Fruit fly (Drosophila melanogaster) whole organism, wandering third instar larva: ENCODE data around the gene Glys.

Experiments
- Abd-B ChIP-seq: fragments of >200 bp; optimal IDR thresholded peaks from 2 replicates; lab custom pipeline; 2017; ENCODE audit warnings: missing biosample characterization, missing genetic modification characterization
- CG32264 ChIP-seq: fragments of 200-800 bp; sonication (Bioruptor generic); optimal IDR thresholded peaks from 2 replicates; lab custom pipeline; 2016; ENCODE audit warnings: missing biosample characterization, missing genetic modification characterization
- CG9705 ChIP-seq: fragments of 200-800 bp; sonication (Bioruptor generic); optimal IDR thresholded peaks from 2 replicates; lab custom pipeline; 2018; ENCODE audit warnings: missing biosample characterization, mild to moderate bottlenecking, missing genetic modification characterization
- CrebA ChIP-seq: fragments of 200-800 bp; sonication (Bioruptor generic); optimal IDR thresholded peaks from 2 replicates; lab custom pipeline; 2016; ENCODE audit warnings: missing biosample characterization, mild to moderate bottlenecking, missing genetic modification characterization, borderline replicate concordance
- Dfd ChIP-seq: fragments of >200 bp; optimal IDR thresholded peaks from 2 replicates; lab custom pipeline; 2017; ENCODE audit warnings: missing biosample characterization, missing genetic modification characterization
- Dif ChIP-seq: fragments of 200-275, 200-300 bp; sonication (Bioruptor generic); optimal IDR thresholded peaks from 2 replicates; lab custom pipeline; 2018; ENCODE audit warnings: missing biosample characterization, missing genetic modification characterization; ENCODE audit not compliant: partially characterized antibody
- GATAd ChIP-seq: sonication (Bioruptor generic); optimal IDR thresholded peaks from 2 replicates; lab custom pipeline; 2016; ENCODE audit warnings: missing biosample characterization, missing genetic modification characterization
- HLH106 ChIP-seq: fragments of 200-800 bp; optimal IDR thresholded peaks from 3 replicates; lab custom pipeline; 2019; ENCODE audit warnings: missing biosample characterization, mild to moderate bottlenecking, missing genetic modification characterization, moderate library complexity
- Hnf4 ChIP-seq: fragments of 200-800 bp; sonication (Bioruptor generic); optimal IDR thresholded peaks from 2 replicates; lab custom pipeline; 2016; ENCODE audit warnings: missing biosample characterization, mild to moderate bottlenecking, missing genetic modification characterization
- Hr78 ChIP-seq: fragments of >200 bp; optimal IDR thresholded peaks from 2 replicates; lab custom pipeline; 2017; ENCODE audit warnings: missing biosample characterization, missing genetic modification characterization
- Hr83 ChIP-seq: fragments of 200-300 bp; sonication (Bioruptor generic); optimal IDR thresholded peaks from 2 replicates; lab custom pipeline; 2016; ENCODE audit warnings: missing biosample characterization, mild to moderate bottlenecking, missing genetic modification characterization, moderate library complexity; ENCODE audit not compliant: poor library complexity, severe bottlenecking
- Jra ChIP-seq: sonication (Bioruptor generic); optimal IDR thresholded peaks from 2 replicates; lab custom pipeline; 2016; ENCODE audit warnings: missing biosample characterization, missing genetic modification characterization
- Mio ChIP-seq: sonication (Bioruptor generic); optimal IDR thresholded peaks from 2 replicates; lab custom pipeline; 2016; ENCODE audit warnings: missing biosample characterization, missing genetic modification characterization
- Myc ChIP-seq: fragments of >200 bp; optimal IDR thresholded peaks from 2 replicates; lab custom pipeline; 2017
- N ChIP-seq: fragments of >200 bp; optimal IDR thresholded peaks from 2 replicates; lab custom pipeline; 2018; ENCODE audit warnings: missing biosample characterization, missing external identifiers, missing genetic modification characterization
- OdsH ChIP-seq: fragments of 200-800 bp; sonication (Bioruptor generic); optimal IDR thresholded peaks from 2 replicates; lab custom pipeline; 2016; ENCODE audit warnings: missing biosample characterization, mild to moderate bottlenecking, missing genetic modification characterization
- Rel ChIP-seq, 2 experiments: fragments of 200-800 bp; sonication (Bioruptor generic) in 1 of 2; optimal IDR thresholded peaks; 2 replicates in 1 of 2; 3 replicates in 1 of 2; lab custom pipeline; 2016 to 2019; ENCODE audit warnings: mild to moderate bottlenecking in 2 of 2, missing biosample characterization in 2 of 2, missing genetic modification characterization in 2 of 2, moderate library complexity in 1 of 2
- Sp1 ChIP-seq: fragments of 200-800 bp; sonication (Bioruptor generic); optimal IDR thresholded peaks from 3 replicates; lab custom pipeline; 2019; ENCODE audit warnings: missing biosample characterization, mild to moderate bottlenecking, missing genetic modification characterization, moderate library complexity
- Vsx2 ChIP-seq: fragments of 200-300, 225-300 bp; sonication (Bioruptor generic); optimal IDR thresholded peaks from 2 replicates; lab custom pipeline; 2018; ENCODE audit warnings: missing biosample characterization, missing genetic modification characterization; ENCODE audit not compliant: partially characterized antibody
- br ChIP-seq: fragments of 200-800 bp; sonication (Bioruptor generic); optimal IDR thresholded peaks from 2 replicates; lab custom pipeline; 2016; ENCODE audit warnings: missing biosample characterization, missing genetic modification characterization
- brk ChIP-seq: fragments of 200-800 bp; sonication (Bioruptor generic); optimal IDR thresholded peaks from 2 replicates; lab custom pipeline; 2016; ENCODE audit warnings: missing biosample characterization, mild to moderate bottlenecking, missing genetic modification characterization
- dl ChIP-seq, 2 experiments: fragments of 175-275, 200-275 bp in 1 of 2; fragments of 200-275 bp in 1 of 2; sonication (Bioruptor generic); optimal IDR thresholded peaks; lab custom pipeline; 2018; ENCODE audit warnings: mild to moderate bottlenecking in 2 of 2, missing biosample characterization in 2 of 2, missing genetic modification characterization in 2 of 2, moderate library complexity in 2 of 2; ENCODE audit not compliant: partially characterized antibody in 2 of 2, insufficient read depth in 1 of 2
- dmrt93B ChIP-seq: fragments of 200-800 bp; sonication (Bioruptor generic); optimal IDR thresholded peaks from 2 replicates; lab custom pipeline; 2018; ENCODE audit warnings: missing biosample characterization, mild to moderate bottlenecking, missing genetic modification characterization
- dsf ChIP-seq: sonication (Bioruptor generic); optimal IDR thresholded peaks from 2 replicates; lab custom pipeline; 2016; ENCODE audit warnings: missing biosample characterization, missing genetic modification characterization, borderline replicate concordance
- ey ChIP-seq: fragments of 200-800 bp; sonication (Bioruptor generic); optimal IDR thresholded peaks from 2 replicates; lab custom pipeline; 2016; ENCODE audit warnings: missing biosample characterization, missing genetic modification characterization
- foxo ChIP-seq, 2 experiments: fragments of 200-800 bp; sonication (Bioruptor generic); optimal IDR thresholded peaks; 2 replicates in 1 of 2; 3 replicates in 1 of 2; lab custom pipeline; 2016 to 2017; ENCODE audit warnings: missing biosample characterization in 2 of 2, missing genetic modification characterization in 2 of 2
- fru ChIP-seq: fragments of 200-800 bp; sonication (Bioruptor generic); optimal IDR thresholded peaks from 3 replicates; lab custom pipeline; 2016; ENCODE audit warnings: missing biosample characterization, mild to moderate bottlenecking, missing genetic modification characterization
- h ChIP-seq: fragments of 200-800 bp; sonication (Bioruptor generic); optimal IDR thresholded peaks from 3 replicates; lab custom pipeline; 2016; ENCODE audit warnings: missing biosample characterization, mild to moderate bottlenecking, missing genetic modification characterization
- jim ChIP-seq: fragments of 175-275, 200-325 bp; sonication (Bioruptor generic); optimal IDR thresholded peaks from 2 replicates; lab custom pipeline; 2016; ENCODE audit warnings: missing biosample characterization, mild to moderate bottlenecking, missing genetic modification characterization
- lola ChIP-seq: fragments of >200 bp; optimal IDR thresholded peaks from 2 replicates; lab custom pipeline; 2017; ENCODE audit warnings: missing biosample characterization, missing genetic modification characterization
- pan ChIP-seq: fragments of >200 bp; optimal IDR thresholded peaks from 2 replicates; lab custom pipeline; 2017
- psq ChIP-seq: fragments of 200-800 bp; sonication (Bioruptor generic); optimal IDR thresholded peaks from 3 replicates; lab custom pipeline; 2017; ENCODE audit warnings: missing biosample characterization, mild to moderate bottlenecking, missing genetic modification characterization, moderate library complexity
- rgr ChIP-seq: fragments of 200-800 bp; sonication (Bioruptor generic); optimal IDR thresholded peaks from 3 replicates; lab custom pipeline; 2016; ENCODE audit warnings: missing biosample characterization, mild to moderate bottlenecking, missing genetic modification characterization
- sage ChIP-seq: fragments of 200-800 bp; sonication (Bioruptor generic); optimal IDR thresholded peaks from 2 replicates; lab custom pipeline; 2016; ENCODE audit warnings: missing biosample characterization, mild to moderate bottlenecking, missing genetic modification characterization
- sv ChIP-seq: fragments of 200-800 bp; sonication (Bioruptor generic); optimal IDR thresholded peaks from 3 replicates; lab custom pipeline; 2016; ENCODE audit warnings: missing biosample characterization, missing genetic modification characterization
- tai ChIP-seq: sonication (Bioruptor generic); optimal IDR thresholded peaks from 2 replicates; lab custom pipeline; 2016; ENCODE audit warnings: missing biosample characterization, missing genetic modification characterization
- usp ChIP-seq: fragments of >200 bp; optimal IDR thresholded peaks from 2 replicates; lab custom pipeline; 2017; ENCODE audit warnings: missing biosample characterization, missing genetic modification characterization
- woc ChIP-seq: sonication (Bioruptor generic); optimal IDR thresholded peaks from 2 replicates; lab custom pipeline; 2016; ENCODE audit warnings: missing biosample characterization, mild to moderate bottlenecking, missing genetic modification characterization

The Glys gene

dm6 chr3R:15112232-15112631, 35.1 kb downstream of the Glys start:
- TF ChIP-seq Dif (GFP tag; lab: Kevin White, UChicago) (no peak), psq (GFP tag; lab: Kevin White, UChicago) (peak; percentile 23)

- TF ChIP-seq ey (no peak), Abd-B (no peak), jim (no peak), Vsx2 (GFP tag; lab: Kevin White, UChicago) (no peak), CG9705 (GFP tag; lab: Kevin White, UChicago) (no peak), dmrt93B (no peak), Hnf4 (GFP tag; lab: Kevin White, UChicago) (no peak), N (GFP tag; lab: Kevin White, UChicago) (no peak), br (GFP tag; lab: Kevin White, UChicago) (no peak), CG32264 (GFP tag; lab: Kevin White, UChicago) (no peak), Jra (GFP tag; lab: Kevin White, UChicago) (no peak), CrebA (GFP tag; lab: Kevin White, UChicago) (no peak), dl (GFP tag; optimal IDR thresholded peaks at IDR 0.05; lab: Kevin White, UChicago; ENCODE audit: insufficient read depth in 1 of 2, partially characterized antibody in 2 of 2) (no peak), usp (GFP tag; lab: Kevin White, UChicago) (no peak), h (GFP tag; lab: Kevin White, UChicago) (no peak), tai (GFP tag; lab: Kevin White, UChicago) (no peak), sv (GFP tag; lab: Kevin White, UChicago) (no peak), Sp1 (GFP tag; lab: Kevin White, UChicago) (no peak)
Measured at dm6 chr3R:15110135-15110534, 37.2 kb downstream of the Glys start.

dm6 chr3R:15095550-15096031, 51.7 kb downstream of the Glys start, which contains the start of gene CG6966:
Gene CG6966 (minus strand): TSS chr3R:15095631.
- peak; percentile 50 for TF ChIP-seq psq (GFP tag; lab: Kevin White, UChicago)
- TF ChIP-seq CG9705 (GFP tag; lab: Kevin White, UChicago): peak; percentile 93
- peak; percentile 14 to 90 for TF ChIP-seq foxo (GFP tag; optimal IDR thresholded peaks at IDR 0.05; lab: Kevin White, UChicago)
- peak; percentile 25 for TF ChIP-seq jim
- no peak for TF ChIP-seq N (GFP tag; lab: Kevin White, UChicago)
- peak; percentile 60 for TF ChIP-seq dsf (GFP tag; lab: Kevin White, UChicago)
- no peak for TF ChIP-seq Hr78 (GFP tag; lab: Kevin White, UChicago)
- no peak for TF ChIP-seq tai (GFP tag; lab: Kevin White, UChicago)
- peak; percentile 60 for TF ChIP-seq sage (GFP tag; lab: Kevin White, UChicago)
- TF ChIP-seq sv (GFP tag; lab: Kevin White, UChicago): peak; percentile 96
- peak; percentile 82 for TF ChIP-seq HLH106 (tag; lab: Kevin White, UChicago)
- TF ChIP-seq Abd-B: no peak
- peak; percentile 95 for TF ChIP-seq rgr (GFP tag; lab: Kevin White, UChicago)
- no peak for TF ChIP-seq Dfd (GFP tag; lab: Kevin White, UChicago)
- peak; percentile 72 for TF ChIP-seq Jra (GFP tag; lab: Kevin White, UChicago)
- TF ChIP-seq Mio (GFP tag; lab: Kevin White, UChicago): peak; percentile 79
- TF ChIP-seq Dif (GFP tag; lab: Kevin White, UChicago): peak; percentile 98
- peak; percentile 53 for TF ChIP-seq CG32264 (GFP tag; lab: Kevin White, UChicago)
- TF ChIP-seq GATAd (GFP tag; lab: Kevin White, UChicago): peak; percentile 85
- peak; percentile 91 for TF ChIP-seq Hnf4 (GFP tag; lab: Kevin White, UChicago)
- peak; percentile 88 for TF ChIP-seq h (GFP tag; lab: Kevin White, UChicago)
- peak; percentile 75 for TF ChIP-seq Sp1 (GFP tag; lab: Kevin White, UChicago)
- peak; percentile 85 for TF ChIP-seq fru (GFP tag; lab: Kevin White, UChicago)
- TF ChIP-seq br (GFP tag; lab: Kevin White, UChicago): peak; percentile 81
- TF ChIP-seq dl (GFP tag; optimal IDR thresholded peaks at IDR 0.05; lab: Kevin White, UChicago; ENCODE audit: insufficient read depth in 1 of 2, partially characterized antibody in 2 of 2): peak; percentile 3 to 73
- TF ChIP-seq Rel (GFP tag; optimal IDR thresholded peaks at IDR 0.05; lab: Kevin White, UChicago): no peak
- peak; percentile 67 for TF ChIP-seq Rel (tag; optimal IDR thresholded peaks at IDR 0.05; lab: Kevin White, UChicago)
- TF ChIP-seq Vsx2 (GFP tag; lab: Kevin White, UChicago): peak; percentile 75
- no peak for TF ChIP-seq CrebA (GFP tag; lab: Kevin White, UChicago)
- TF ChIP-seq Hr83 (GFP tag; lab: Kevin White, UChicago): peak; percentile 86
- TF ChIP-seq usp (GFP tag; lab: Kevin White, UChicago): no peak
- TF ChIP-seq woc (GFP tag; lab: Kevin White, UChicago): no peak
- TF ChIP-seq lola (GFP tag; lab: Kevin White, UChicago): no peak
- TF ChIP-seq OdsH (GFP tag; lab: Kevin White, UChicago): peak; percentile 77
- TF ChIP-seq pan: no peak
- peak; percentile 95 for TF ChIP-seq dmrt93B
- TF ChIP-seq Myc (lab: Kevin White, UChicago): peak; percentile 63
- peak; percentile 78 for TF ChIP-seq ey
- peak; percentile 70 for TF ChIP-seq brk
- TF ChIP-seq, all 38 proteins: peak for 28
